Fruit fly (Drosophila melanogaster) whole organism, embryonic: ENCODE measurements around the gene CG17267.

Experiments
- Abd-B ChIP-seq: fragments of 200-800 bp; sonication (Bioruptor generic); optimal IDR thresholded peaks from 2 replicates; lab custom pipeline; 2018; ENCODE audit warnings: missing biosample characterization, mild to moderate bottlenecking, missing genetic modification characterization, moderate library complexity
- Awh ChIP-seq: fragments of 200-800 bp; sonication (Bioruptor generic); IDR thresholded peaks from 2 replicates; pipeline ENCODE4, ENCODE4 v1.3.6; 2022; ENCODE audit warnings: missing biosample characterization, missing genetic modification characterization
- CG1233 ChIP-seq: fragments of 200-800 bp; sonication (Bioruptor generic); optimal IDR thresholded peaks from 4 replicates; lab custom pipeline; 2018; ENCODE audit warnings: missing biosample characterization, mild to moderate bottlenecking, missing genetic modification characterization
- CG12659 ChIP-seq: fragments of 200-800 bp; sonication (Bioruptor generic); optimal IDR thresholded peaks from 3 replicates; lab custom pipeline; 2017; ENCODE audit warnings: mild to moderate bottlenecking, missing biosample characterization, missing genetic modification reagents, missing genetic modification characterization
- CG13296 ChIP-seq: fragments of 200-800 bp; sonication (Bioruptor generic); optimal IDR thresholded peaks from 3 replicates; lab custom pipeline; 2018; ENCODE audit warnings: missing biosample characterization, mild to moderate bottlenecking, missing genetic modification characterization
- CG13624 ChIP-seq: fragments of 200-800 bp; sonication (Bioruptor generic); optimal IDR thresholded peaks from 2 replicates; lab custom pipeline; 2016; ENCODE audit warnings: missing biosample characterization, missing genetic modification characterization
- CG17829 ChIP-seq: fragments of 200-800 bp; optimal IDR thresholded peaks from 2 replicates; lab custom pipeline; 2019; ENCODE audit warnings: missing biosample characterization, mild to moderate bottlenecking, missing genetic modification characterization, moderate library complexity
- CG2116 ChIP-seq: fragments of 200-800 bp; sonication (Bioruptor generic); optimal IDR thresholded peaks from 3 replicates; lab custom pipeline; 2018; ENCODE audit warnings: missing biosample characterization, mild to moderate bottlenecking, missing genetic modification characterization
- CG2120 ChIP-seq: fragments of 200-800 bp; sonication (Bioruptor generic); optimal IDR thresholded peaks from 3 replicates; lab custom pipeline; 2016; ENCODE audit warnings: missing biosample characterization, missing genetic modification characterization
- CG34422 ChIP-seq: fragments of 200-800 bp; sonication (Bioruptor generic); IDR thresholded peaks from 3 replicates; pipeline ENCODE4 v1.3.6; 2022; ENCODE audit warnings: missing biosample characterization, missing genetic modification characterization
- CG42726 ChIP-seq: fragments of 200-800 bp; sonication (Bioruptor generic); IDR thresholded peaks from 2 replicates; pipeline ENCODE4 v1.3.6; 2022; ENCODE audit warnings: missing biosample characterization, missing genetic modification characterization; ENCODE audit not compliant: partially characterized antibody
- CG4617 ChIP-seq: fragments of 200-800 bp; sonication (Bioruptor generic); optimal IDR thresholded peaks from 3 replicates; lab custom pipeline; 2016; ENCODE audit warnings: missing biosample characterization, missing genetic modification characterization, borderline replicate concordance
- CG4730 ChIP-seq: fragments of 200-800 bp; sonication (Bioruptor generic); IDR thresholded peaks from 2 replicates; pipeline ENCODE4 v1.3.6; 2022; ENCODE audit warnings: missing biosample characterization, missing genetic modification characterization
- CG6254 ChIP-seq: fragments of 200-800 bp; sonication (Bioruptor generic); optimal IDR thresholded peaks from 3 replicates; lab custom pipeline; 2017; ENCODE audit warnings: mild to moderate bottlenecking, missing biosample characterization, missing genetic modification reagents, missing genetic modification characterization
- CG7963 ChIP-seq: fragments of 200-800 bp; sonication (Bioruptor generic); IDR thresholded peaks from 3 replicates; pipeline ENCODE4 v1.3.6; 2022; ENCODE audit warnings: missing biosample characterization, missing genetic modification characterization; ENCODE audit not compliant: partially characterized antibody
- CG8290 ChIP-seq, 3 experiments: fragments of 200-800 bp; sonication (Bioruptor generic); optimal IDR thresholded peaks; 2 replicates each; lab custom pipeline; 2016 to 2019; ENCODE audit warnings: missing biosample characterization in 3 of 3, missing genetic modification characterization in 3 of 3, mild to moderate bottlenecking in 2 of 3, moderate library complexity in 1 of 3
- CG9437 ChIP-seq: fragments of 200-800 bp; sonication (Bioruptor generic); optimal IDR thresholded peaks from 2 replicates; lab custom pipeline; 2018; ENCODE audit warnings: missing biosample characterization, mild to moderate bottlenecking, missing genetic modification characterization
- CHES-1-like ChIP-seq: fragments of 200-800 bp; sonication (Bioruptor generic); optimal IDR thresholded peaks from 2 replicates; lab custom pipeline; 2016; ENCODE audit warnings: missing biosample characterization, missing genetic modification characterization
- Fer2 ChIP-seq: fragments of 200-800 bp; sonication (Bioruptor generic); optimal IDR thresholded peaks from 2 replicates; lab custom pipeline; 2018; ENCODE audit warnings: missing biosample characterization, mild to moderate bottlenecking, missing genetic modification characterization, moderate library complexity
- HmgD ChIP-seq: fragments of 200-800 bp; sonication (Bioruptor generic); optimal IDR thresholded peaks from 3 replicates; lab custom pipeline; 2016; ENCODE audit warnings: missing biosample characterization, missing genetic modification characterization
- Hmx ChIP-seq: fragments of 200-800 bp; sonication (Bioruptor generic); optimal IDR thresholded peaks from 2 replicates; lab custom pipeline; 2016; ENCODE audit warnings: missing biosample characterization, missing genetic modification characterization
- MBD-R2 ChIP-seq: fragments of 200-800 bp; sonication (Bioruptor generic); IDR thresholded peaks from 2 replicates; pipeline ENCODE4 v1.3.6; 2022; ENCODE audit warnings: missing biosample characterization, missing genetic modification characterization
- Mes4 ChIP-seq: fragments of 200-800 bp; sonication (Bioruptor generic); optimal IDR thresholded peaks from 2 replicates; lab custom pipeline; 2016; ENCODE audit warnings: missing biosample characterization, missing genetic modification characterization
- Pdp1 ChIP-seq, 2 experiments: fragments of 200-800 bp; sonication (Bioruptor generic); optimal IDR thresholded peaks; 3 replicates each; lab custom pipeline; 2016; ENCODE audit warnings: missing biosample characterization in 2 of 2, missing genetic modification characterization in 2 of 2, mild to moderate bottlenecking in 1 of 2, moderate library complexity in 1 of 2
- Ravus ChIP-seq: fragments of 200-800 bp; sonication (Bioruptor generic); IDR thresholded peaks from 2 replicates; pipeline ENCODE4 v1.3.6; 2022; ENCODE audit warnings: missing biosample characterization, missing genetic modification characterization
- Scr ChIP-seq: fragments of 200-800 bp; sonication (Bioruptor generic); IDR thresholded peaks from 2 replicates; pipeline ENCODE4 v1.3.6; 2022; ENCODE audit warnings: missing biosample characterization, missing genetic modification characterization; ENCODE audit not compliant: partially characterized antibody
- ap ChIP-seq: fragments of 200-800 bp; sonication (Bioruptor generic); IDR thresholded peaks from 2 replicates; pipeline ENCODE4 v1.3.6; 2022; ENCODE audit warnings: missing biosample characterization, missing genetic modification characterization
- crc ChIP-seq: fragments of 200-800 bp; sonication (Bioruptor generic); optimal IDR thresholded peaks from 2 replicates; lab custom pipeline; 2016; ENCODE audit warnings: missing biosample characterization, missing genetic modification characterization
- danr ChIP-seq: fragments of 200-800 bp; sonication (Bioruptor generic); IDR thresholded peaks from 2 replicates; pipeline ENCODE4 v1.3.6; 2022; ENCODE audit warnings: missing biosample characterization, missing genetic modification characterization
- dati ChIP-seq: fragments of 200-800 bp; sonication (Bioruptor generic); IDR thresholded peaks from 2 replicates; pipeline ENCODE4 v1.3.6; 2022; ENCODE audit warnings: missing biosample characterization, missing genetic modification characterization
- dimm ChIP-seq: fragments of 200-800 bp; sonication (Bioruptor generic); IDR thresholded peaks from 2 replicates; pipeline ENCODE4 v1.3.6; 2022; ENCODE audit warnings: missing biosample characterization, missing genetic modification characterization
- dysf ChIP-seq: fragments of 200-800 bp; sonication (Bioruptor generic); IDR thresholded peaks from 3 replicates; pipeline ENCODE4 v1.3.6; 2022; ENCODE audit warnings: missing biosample characterization, missing genetic modification characterization
- fd64A ChIP-seq: fragments of 200-800 bp; sonication (Bioruptor generic); optimal IDR thresholded peaks from 3 replicates; lab custom pipeline; 2018; ENCODE audit warnings: missing biosample characterization, mild to moderate bottlenecking, missing genetic modification characterization
- fru ChIP-seq: fragments of >200 bp; optimal IDR thresholded peaks from 2 replicates; lab custom pipeline; 2017
- ham ChIP-seq: fragments of 200-800 bp; sonication (Bioruptor generic); IDR thresholded peaks from 2 replicates; pipeline ENCODE4 v1.3.6; 2022; ENCODE audit warnings: missing biosample characterization, missing genetic modification characterization
- hbn ChIP-seq: fragments of 200-800 bp; sonication (Bioruptor generic); IDR thresholded peaks from 2 replicates; pipeline ENCODE4 v1.3.6; 2022; ENCODE audit warnings: missing biosample characterization, missing genetic modification characterization; ENCODE audit not compliant: partially characterized antibody
- her ChIP-seq: fragments of 200-800 bp; sonication (Bioruptor generic); optimal IDR thresholded peaks from 2 replicates; lab custom pipeline; 2016; ENCODE audit warnings: missing biosample characterization, missing genetic modification characterization
- inv ChIP-seq: fragments of 200-800 bp; sonication (Bioruptor generic); IDR thresholded peaks from 2 replicates; pipeline ENCODE4 v1.3.6; 2022; ENCODE audit warnings: missing biosample characterization, missing genetic modification characterization; ENCODE audit not compliant: partially characterized antibody
- knrl ChIP-seq: fragments of 200-800 bp; sonication (Bioruptor generic); IDR thresholded peaks from 3 replicates; pipeline ENCODE4 v1.3.6; 2022; ENCODE audit warnings: missing biosample characterization, missing genetic modification characterization; ENCODE audit not compliant: partially characterized antibody
- lola ChIP-seq, 3 experiments: fragments of >200 bp in 2 of 3; fragments of 200-800 bp in 1 of 3; sonication (Bioruptor generic) in 1 of 3; optimal IDR thresholded peaks; 2 replicates each; lab custom pipeline; 2017 to 2019; ENCODE audit warnings: missing biosample characterization in 3 of 3, missing genetic modification characterization in 3 of 3, mild to moderate bottlenecking in 1 of 3, moderate library complexity in 1 of 3
- org-1 ChIP-seq: fragments of 200-800 bp; sonication (Bioruptor generic); optimal IDR thresholded peaks from 2 replicates; lab custom pipeline; 2017; ENCODE audit warnings: missing biosample characterization, missing genetic modification characterization
- otp ChIP-seq: fragments of 200-800 bp; sonication (Bioruptor generic); IDR thresholded peaks from 3 replicates; pipeline ENCODE4, ENCODE4 v1.3.6; 2022; ENCODE audit warnings: missing biosample characterization, missing genetic modification characterization
- pho ChIP-seq: fragments of 200-800 bp; sonication (Bioruptor generic); optimal IDR thresholded peaks from 2 replicates; lab custom pipeline; 2016; ENCODE audit warnings: missing biosample characterization, missing genetic modification characterization
- phol ChIP-seq: fragments of 200-800 bp; sonication (Bioruptor generic); optimal IDR thresholded peaks from 3 replicates; lab custom pipeline; 2018; ENCODE audit warnings: missing biosample characterization, mild to moderate bottlenecking, missing genetic modification characterization, moderate library complexity
- sima ChIP-seq: fragments of 200-800 bp; sonication (Bioruptor generic); optimal IDR thresholded peaks from 2 replicates; lab custom pipeline; 2016; ENCODE audit warnings: missing biosample characterization, missing genetic modification characterization
- sr ChIP-seq: fragments of 200-800 bp; sonication (Bioruptor generic); IDR thresholded peaks from 3 replicates; pipeline ENCODE4 v1.3.6; 2022; ENCODE audit warnings: missing biosample characterization, missing genetic modification characterization
- tin ChIP-seq: fragments of 200-800 bp; sonication (Bioruptor generic); optimal IDR thresholded peaks from 3 replicates; lab custom pipeline; 2016; ENCODE audit warnings: missing biosample characterization, missing genetic modification characterization
- trem ChIP-seq: fragments of 200-800 bp; optimal IDR thresholded peaks from 3 replicates; lab custom pipeline; 2019; ENCODE audit warnings: missing biosample characterization, mild to moderate bottlenecking, missing genetic modification characterization, moderate library complexity
- ttk ChIP-seq: fragments of 200-800 bp; sonication (Bioruptor generic); IDR thresholded peaks from 2 replicates; pipeline ENCODE4 v2.1.2; 2022; ENCODE audit warnings: missing biosample characterization, missing genetic modification characterization
- zf30C ChIP-seq: fragments of 200-800 bp; sonication (Bioruptor generic); optimal IDR thresholded peaks from 3 replicates; lab custom pipeline; 2018; ENCODE audit warnings: missing biosample characterization, mild to moderate bottlenecking, missing genetic modification characterization

CG17267 gene

DNA sequence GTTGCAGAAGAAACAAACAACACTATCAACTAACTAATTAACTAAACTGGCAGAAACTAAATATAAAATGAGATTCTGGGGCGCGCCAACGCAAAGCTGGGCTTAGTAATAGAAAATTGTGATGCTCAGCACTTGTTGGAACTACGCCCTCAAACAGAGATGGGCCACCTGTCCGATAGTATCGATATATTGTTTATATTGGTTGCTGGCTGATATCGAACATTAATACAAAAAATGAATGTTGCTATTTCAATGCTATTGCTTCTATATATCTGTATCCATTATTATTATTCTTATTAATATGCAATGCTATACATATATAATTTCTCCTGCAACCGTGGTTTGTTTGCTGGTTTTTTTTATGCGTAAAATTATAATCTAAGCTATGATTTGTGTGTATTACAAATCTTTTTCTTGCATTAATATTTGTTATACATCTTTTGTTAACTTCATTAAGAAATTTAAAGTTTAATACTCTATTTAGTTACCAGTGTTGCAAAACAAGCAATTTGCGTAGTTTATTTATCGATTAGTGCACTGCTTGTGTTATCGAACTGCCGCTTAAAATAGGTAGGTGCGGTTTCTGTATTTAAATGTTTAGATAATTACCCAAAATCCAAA lies 23.4 kb upstream of the CG17267 start, which contains the start of gene CG31195 (continued):
- TF ChIP-seq pho (no peak), ttk (no peak), CG7963 (GFP tag; lab: Robert Waterston, UW) (peak; percentile 37; the same call in 2 of the 3 replicates), dimm (GFP tag; lab: Robert Waterston, UW) (no peak), Pdp1 (GFP tag; optimal IDR thresholded peaks at IDR 0.05; lab: Kevin White, UChicago) (no peak), sima (GFP tag; lab: Kevin White, UChicago) (no peak), Abd-B (GFP tag; lab: Kevin White, UChicago) (peak; percentile 32), fd64A (GFP tag; lab: Kevin White, UChicago) (no peak), her (no peak), lola (GFP tag; optimal IDR thresholded peaks at IDR 0.05; lab: Kevin White, UChicago) (peak in 1 of 3 experiments; percentile 30), CG4730 (GFP tag; lab: Robert Waterston, UW) (no peak), trem (peak; percentile 84), MBD-R2 (GFP tag; lab: Robert Waterston, UW) (peak; percentile 49), org-1 (GFP tag; lab: Kevin White, UChicago) (no peak), ham (GFP tag; lab: Robert Waterston, UW) (no peak), CHES-1-like (GFP tag; lab: Kevin White, UChicago) (no peak), phol (peak; percentile 36), dysf (GFP tag; lab: Robert Waterston, UW) (no peak), Fer2 (no peak), CG13296 (GFP tag; lab: Kevin White, UChicago) (no peak), CG17829 (no peak), Mes4 (GFP tag; lab: Kevin White, UChicago) (no peak), Scr (GFP tag; lab: Robert Waterston, UW) (peak; percentile 88), CG13624 (peak; percentile 17), zf30C (GFP tag; lab: Kevin White, UChicago) (no peak), CG1233 (no peak), tin (GFP tag; lab: Kevin White, UChicago) (peak; percentile 9), HmgD (no peak), Awh (GFP tag; lab: Robert Waterston, UW) (no peak), ap (no peak), CG6254 (GFP tag; lab: Kevin White, UChicago) (peak; percentile 39), CG2116 (GFP tag; lab: Kevin White, UChicago) (peak; percentile 83), inv (GFP tag; lab: Robert Waterston, UW) (peak; percentile 64), otp (no peak), sr (GFP tag; lab: Robert Waterston, UW) (no peak), CG34422 (GFP tag; lab: Robert Waterston, UW) (0 out of 3 replicates have a peak, but pooled peaks have one; percentile 18), CG12659 (GFP tag; lab: Kevin White, UChicago) (peak; percentile 21), danr (GFP tag; lab: Robert Waterston, UW) (no peak), crc (GFP tag; lab: Kevin White, UChicago) (no peak), fru (no peak), CG2120 (GFP tag; lab: Kevin White, UChicago) (no peak), CG42726 (GFP tag; lab: Robert Waterston, UW) (no peak), hbn (GFP tag; lab: Robert Waterston, UW) (peak; percentile 78), CG8290 (GFP tag; optimal IDR thresholded peaks at IDR 0.05; lab: Kevin White, UChicago) (peak; percentile 66), CG8290 (tag; optimal IDR thresholded peaks at IDR 0.05; lab: Kevin White, UChicago) (peak in 1 of 2 experiments; percentile 21), Ravus (GFP tag; lab: Robert Waterston, UW) (no peak), knrl (GFP tag; lab: Robert Waterston, UW) (peak; percentile 72), CG9437 (no peak), dati (GFP tag; lab: Robert Waterston, UW) (no peak), CG4617 (GFP tag; lab: Kevin White, UChicago) (peak; percentile 11), Hmx (GFP tag; lab: Kevin White, UChicago) (no peak)
